Fruit fly (Drosophila melanogaster) whole organism, prepupa: Measurements from ENCODE around the gene CG33235.
A peak's percentile ranks its signal among the peaks of the same experiment; 100 is the strongest.

ENCODE experiments used
- Blimp-1 ChIP-seq: fragments of 200-800 bp; sonication (Bioruptor generic); optimal IDR thresholded peaks from 3 replicates; lab custom pipeline; 2017; ENCODE audit warnings: missing biosample characterization, missing genetic modification characterization, mild to moderate bottlenecking, moderate library complexity, missing genetic modification reagents
- CG10669 ChIP-seq: fragments of 200-800 bp; sonication (Bioruptor generic); optimal IDR thresholded peaks from 3 replicates; lab custom pipeline; 2018; ENCODE audit warnings: missing biosample characterization, mild to moderate bottlenecking, missing genetic modification characterization, moderate library complexity
- CG11294 ChIP-seq: fragments of 200-800 bp; sonication (Bioruptor generic); IDR thresholded peaks from 2 replicates; pipeline ENCODE4 v1.3.6; 2022; ENCODE audit warnings: missing biosample characterization, missing genetic modification characterization
- CG11902 ChIP-seq: fragments of 200-800 bp; sonication (Bioruptor generic); optimal IDR thresholded peaks from 3 replicates; lab custom pipeline; 2016; ENCODE audit warnings: missing biosample characterization, missing genetic modification characterization
- CG15336 ChIP-seq: fragments of 200-800 bp; sonication (Bioruptor generic); IDR thresholded peaks from 2 replicates; pipeline ENCODE4 v1.3.6; 2022; ENCODE audit warnings: missing biosample characterization, missing genetic modification characterization
- CG1621 ChIP-seq: fragments of 200-800 bp; sonication (Bioruptor generic); optimal IDR thresholded peaks from 3 replicates; lab custom pipeline; 2018; ENCODE audit warnings: missing biosample characterization, mild to moderate bottlenecking, missing genetic modification characterization
- CG16779 ChIP-seq: fragments of 200-800 bp; sonication (Bioruptor generic); optimal IDR thresholded peaks from 3 replicates; lab custom pipeline; 2017; ENCODE audit warnings: missing biosample characterization, mild to moderate bottlenecking, missing genetic modification characterization
- CG3032 ChIP-seq: fragments of 200-800 bp; optimal IDR thresholded peaks from 2 replicates; lab custom pipeline; 2019; ENCODE audit warnings: missing biosample characterization, mild to moderate bottlenecking, missing genetic modification characterization, moderate library complexity
- CG31627 ChIP-seq: fragments of 200-800 bp; sonication (Bioruptor generic); optimal IDR thresholded peaks from 3 replicates; lab custom pipeline; 2016; ENCODE audit warnings: missing biosample characterization, missing genetic modification characterization
- CG32006 ChIP-seq: fragments of 200-800 bp; sonication (Bioruptor generic); optimal IDR thresholded peaks from 3 replicates; lab custom pipeline; 2017; ENCODE audit warnings: missing biosample characterization, mild to moderate bottlenecking, missing genetic modification characterization
- CG34406 ChIP-seq: fragments of 200-800 bp; sonication (Bioruptor generic); optimal IDR thresholded peaks from 3 replicates; lab custom pipeline; 2016; ENCODE audit warnings: missing biosample characterization, missing genetic modification characterization
- CG3919 ChIP-seq: fragments of 200-800 bp; sonication (Bioruptor generic); optimal IDR thresholded peaks from 3 replicates; lab custom pipeline; 2016; ENCODE audit warnings: missing biosample characterization, missing genetic modification characterization
- CG4318 ChIP-seq: fragments of 200-800 bp; sonication (Bioruptor generic); optimal IDR thresholded peaks from 3 replicates; lab custom pipeline; 2017; ENCODE audit warnings: missing biosample characterization, mild to moderate bottlenecking, missing genetic modification characterization
- CG6163 ChIP-seq: fragments of 200-800 bp; sonication (Bioruptor generic); IDR thresholded peaks from 3 replicates; pipeline ENCODE4 v1.3.6; 2022; ENCODE audit warnings: missing biosample characterization, missing genetic modification characterization
- CG6276 ChIP-seq: fragments of 200-800 bp; sonication (Bioruptor generic); optimal IDR thresholded peaks from 2 replicates; lab custom pipeline; 2017; ENCODE audit warnings: missing biosample characterization, mild to moderate bottlenecking, missing genetic modification characterization
- CG6808 ChIP-seq: fragments of 200-800 bp; sonication (Bioruptor generic); optimal IDR thresholded peaks from 3 replicates; lab custom pipeline; 2017; ENCODE audit warnings: missing biosample characterization, missing genetic modification characterization, mild to moderate bottlenecking, moderate library complexity, missing genetic modification reagents
- CG7368 ChIP-seq: fragments of 200-800 bp; sonication (Bioruptor generic); optimal IDR thresholded peaks from 3 replicates; lab custom pipeline; 2016; ENCODE audit warnings: missing biosample characterization, missing genetic modification characterization
- CG8119 ChIP-seq: fragments of 200-800 bp; sonication (Bioruptor generic); IDR thresholded peaks from 3 replicates; pipeline ENCODE4 v1.3.6; 2022; ENCODE audit warnings: missing biosample characterization, missing genetic modification characterization
- CG8319 ChIP-seq: fragments of 200-800 bp; sonication (Bioruptor generic); optimal IDR thresholded peaks from 3 replicates; lab custom pipeline; 2016; ENCODE audit warnings: missing biosample characterization, missing genetic modification characterization
- CG8632 ChIP-seq: fragments of 200-800 bp; sonication (Bioruptor generic); optimal IDR thresholded peaks from 3 replicates; lab custom pipeline; 2016; ENCODE audit warnings: missing biosample characterization, missing genetic modification characterization
- CG9139 ChIP-seq: fragments of 200-800 bp; sonication (Bioruptor generic); optimal IDR thresholded peaks from 3 replicates; lab custom pipeline; 2017; ENCODE audit warnings: missing biosample characterization, mild to moderate bottlenecking, missing genetic modification characterization
- Eip75B ChIP-seq: fragments of 200-800 bp; sonication (Bioruptor generic); optimal IDR thresholded peaks from 3 replicates; lab custom pipeline; 2016; ENCODE audit warnings: missing biosample characterization, missing genetic modification characterization
- Eip78C ChIP-seq: fragments of 200-800 bp; sonication (Bioruptor generic); peaks from one replicate; lab custom pipeline; 2016; ENCODE audit warnings: missing biosample characterization, missing genetic modification characterization
- Eip93F ChIP-seq: fragments of 200-800 bp; sonication (Bioruptor generic); optimal IDR thresholded peaks from 2 replicates; lab custom pipeline; 2016; ENCODE audit warnings: missing biosample characterization, mild to moderate bottlenecking, missing genetic modification characterization
- Ets21C ChIP-seq: fragments of 200-800 bp; sonication (Bioruptor generic); optimal IDR thresholded peaks from 3 replicates; lab custom pipeline; 2016; ENCODE audit warnings: missing biosample characterization, missing genetic modification characterization
- Ets96B ChIP-seq: fragments of 200-800 bp; optimal IDR thresholded peaks from 2 replicates; lab custom pipeline; 2019; ENCODE audit warnings: missing biosample characterization, mild to moderate bottlenecking, missing genetic modification characterization, moderate library complexity
- Gug ChIP-seq: fragments of 200-800 bp; sonication (Bioruptor generic); IDR thresholded peaks from 2 replicates; pipeline ENCODE4 v1.3.6; 2022; ENCODE audit warnings: missing biosample characterization, missing genetic modification characterization
- Hr39 ChIP-seq: fragments of 200-800 bp; sonication (Bioruptor generic); optimal IDR thresholded peaks from 2 replicates; lab custom pipeline; 2016; ENCODE audit warnings: missing biosample characterization, missing genetic modification characterization
- Hr4 ChIP-seq: fragments of 200-800 bp; sonication (Bioruptor generic); optimal IDR thresholded peaks from 3 replicates; lab custom pipeline; 2016; ENCODE audit warnings: missing biosample characterization, missing genetic modification characterization
- Met ChIP-seq: fragments of 200-800 bp; sonication (Bioruptor generic); optimal IDR thresholded peaks from 3 replicates; lab custom pipeline; 2016; ENCODE audit warnings: missing biosample characterization, missing genetic modification characterization
- OdsH ChIP-seq: fragments of 200-800 bp; sonication (Bioruptor generic); optimal IDR thresholded peaks from 3 replicates; lab custom pipeline; 2016; ENCODE audit warnings: missing biosample characterization, missing genetic modification characterization
- Smox ChIP-seq: fragments of 200-800 bp; sonication (Bioruptor generic); optimal IDR thresholded peaks from 3 replicates; lab custom pipeline; 2016; ENCODE audit warnings: missing biosample characterization, missing genetic modification characterization
- Sox102F ChIP-seq: fragments of 200-800 bp; sonication (Bioruptor generic); optimal IDR thresholded peaks from 2 replicates; lab custom pipeline; 2016; ENCODE audit warnings: missing biosample characterization, mild to moderate bottlenecking, missing genetic modification characterization
- Sox15 ChIP-seq: fragments of 200-800 bp; sonication (Bioruptor generic); optimal IDR thresholded peaks from 3 replicates; lab custom pipeline; 2016; ENCODE audit warnings: missing biosample characterization, missing genetic modification characterization
- achi ChIP-seq: fragments of 200-800 bp; sonication (Bioruptor generic); optimal IDR thresholded peaks from 3 replicates; lab custom pipeline; 2016; ENCODE audit warnings: missing biosample characterization, missing genetic modification characterization
- cyc ChIP-seq: fragments of 200-800 bp; sonication (Bioruptor generic); optimal IDR thresholded peaks from 3 replicates; lab custom pipeline; 2016; ENCODE audit warnings: missing biosample characterization, missing genetic modification characterization
- dac ChIP-seq: fragments of 200-800 bp; sonication (Bioruptor generic); optimal IDR thresholded peaks from 2 replicates; lab custom pipeline; 2017; ENCODE audit warnings: missing biosample characterization, mild to moderate bottlenecking, missing genetic modification characterization
- eg ChIP-seq: fragments of 200-800 bp; sonication (Bioruptor generic); IDR thresholded peaks from 3 replicates; pipeline ENCODE4 v1.3.6; 2022; ENCODE audit warnings: missing biosample characterization, missing genetic modification characterization
- esn ChIP-seq: fragments of 200-800 bp; sonication (Bioruptor generic); optimal IDR thresholded peaks from 2 replicates; lab custom pipeline; 2016; ENCODE audit warnings: missing biosample characterization, mild to moderate bottlenecking, missing genetic modification characterization, moderate library complexity
- fd59A ChIP-seq: fragments of 200-800 bp; sonication (Bioruptor generic); optimal IDR thresholded peaks from 2 replicates; lab custom pipeline; 2017; ENCODE audit warnings: missing biosample characterization, mild to moderate bottlenecking, missing genetic modification characterization, missing genetic modification reagents
- fd85E ChIP-seq: fragments of 200-800 bp; sonication (Bioruptor generic); optimal IDR thresholded peaks from 3 replicates; lab custom pipeline; 2016; ENCODE audit warnings: missing biosample characterization, missing genetic modification characterization
- fkh ChIP-seq: fragments of 200-800 bp; sonication (Bioruptor generic); optimal IDR thresholded peaks from 3 replicates; lab custom pipeline; 2017; ENCODE audit warnings: missing biosample characterization, mild to moderate bottlenecking, missing genetic modification characterization, moderate library complexity
- lz ChIP-seq: fragments of 200-800 bp; sonication (Bioruptor generic); optimal IDR thresholded peaks from 3 replicates; lab custom pipeline; 2016; ENCODE audit warnings: missing biosample characterization, missing genetic modification characterization
- net ChIP-seq: fragments of 200-800 bp; sonication (Bioruptor generic); optimal IDR thresholded peaks from 3 replicates; lab custom pipeline; 2016; ENCODE audit warnings: missing biosample characterization, missing genetic modification characterization
- pdm3 ChIP-seq: fragments of 200-800 bp; sonication (Bioruptor generic); optimal IDR thresholded peaks from 3 replicates; lab custom pipeline; 2016; ENCODE audit warnings: missing biosample characterization, missing genetic modification characterization
- salr ChIP-seq, 2 experiments: fragments of 200-800 bp; sonication (Bioruptor generic); optimal IDR thresholded peaks; 3 replicates each; lab custom pipeline; 2016 to 2018; ENCODE audit warnings: missing biosample characterization in 2 of 2, missing genetic modification characterization in 2 of 2, mild to moderate bottlenecking in 1 of 2
- spab ChIP-seq: fragments of 200-800 bp; sonication (Bioruptor generic); optimal IDR thresholded peaks from 2 replicates; lab custom pipeline; 2017; ENCODE audit warnings: missing biosample characterization, mild to moderate bottlenecking, missing genetic modification characterization, missing genetic modification reagents
- ss ChIP-seq, 2 experiments: fragments of 200-800 bp; sonication (Bioruptor generic); optimal IDR thresholded peaks; 2 replicates in 1 of 2; 3 replicates in 1 of 2; lab custom pipeline; 2017 to 2018; ENCODE audit warnings: mild to moderate bottlenecking in 2 of 2, missing biosample characterization in 2 of 2, missing genetic modification characterization in 2 of 2, moderate library complexity in 1 of 2
- svp ChIP-seq: fragments of 200-800 bp; sonication (Bioruptor generic); peaks from one replicate; lab custom pipeline; 2016; ENCODE audit warnings: missing biosample characterization, missing genetic modification characterization
- topi ChIP-seq: fragments of 200-800 bp; sonication (Bioruptor generic); optimal IDR thresholded peaks from 3 replicates; lab custom pipeline; 2016; ENCODE audit warnings: missing biosample characterization, missing genetic modification characterization
- vri ChIP-seq: fragments of 200-800 bp; sonication (Bioruptor generic); optimal IDR thresholded peaks from 3 replicates; lab custom pipeline; 2016; ENCODE audit warnings: missing biosample characterization, mild to moderate bottlenecking, missing genetic modification characterization

The CG33235 gene

dm6 chrX:11449476-11450119, 41.8 kb downstream of the CG33235 start:
- TF ChIP-seq fd59A (GFP tag; lab: Kevin White, UChicago): no peak
- TF ChIP-seq CG7368 (GFP tag; lab: Kevin White, UChicago): peak; percentile 52
- peak; percentile 89 for TF ChIP-seq Eip78C (GFP tag; lab: Kevin White, UChicago)
- peak; percentile 31 for TF ChIP-seq CG3032 (tag; lab: Kevin White, UChicago)
- no peak for TF ChIP-seq ss (GFP tag; optimal IDR thresholded peaks at IDR 0.05; lab: Kevin White, UChicago)
- peak; percentile 49 for TF ChIP-seq CG10669
- TF ChIP-seq svp (GFP tag; lab: Kevin White, UChicago): peak; percentile 93
- TF ChIP-seq Ets96B (tag; lab: Kevin White, UChicago): peak; percentile 2
- peak; percentile 73 for TF ChIP-seq CG3919
- TF ChIP-seq Hr39: peak; percentile 92
- TF ChIP-seq Eip93F: peak; percentile 77
- no peak for TF ChIP-seq CG9139 (GFP tag; lab: Kevin White, UChicago)
- peak; percentile 66 for TF ChIP-seq CG34406
- peak; percentile 73 for TF ChIP-seq vri (GFP tag; lab: Kevin White, UChicago)
- peak; percentile 89 for TF ChIP-seq cyc (GFP tag; lab: Kevin White, UChicago)
- TF ChIP-seq Ets21C: peak; percentile 80
- TF ChIP-seq eg: peak; percentile 76
- TF ChIP-seq CG15336 (GFP tag; lab: Robert Waterston, UW): peak; percentile 70
- TF ChIP-seq Met: peak; percentile 88
- no peak for TF ChIP-seq CG16779 (tag; lab: Kevin White, UChicago)
- TF ChIP-seq fd85E (GFP tag; lab: Kevin White, UChicago): no peak
- TF ChIP-seq CG11902 (GFP tag; lab: Kevin White, UChicago): peak; percentile 74
- peak; percentile 86 for TF ChIP-seq Smox
- peak; percentile 52 for TF ChIP-seq CG6276 (GFP tag; lab: Kevin White, UChicago)
- 0 out of 2 replicates have a peak, but pooled peaks have one; percentile 10 for TF ChIP-seq CG11294 (GFP tag; lab: Robert Waterston, UW)
- peak; percentile 9 for TF ChIP-seq CG1621 (tag; lab: Kevin White, UChicago)
- peak; percentile 62 for TF ChIP-seq CG8119 (GFP tag; lab: Robert Waterston, UW)
- TF ChIP-seq Blimp-1 (GFP tag; lab: Kevin White, UChicago): peak; percentile 61
- peak; percentile 70 for TF ChIP-seq pdm3
- TF ChIP-seq Sox102F (GFP tag; lab: Kevin White, UChicago): peak; percentile 85
- TF ChIP-seq salr (GFP tag; optimal IDR thresholded peaks at IDR 0.05; lab: Kevin White, UChicago): no peak
- TF ChIP-seq net (GFP tag; lab: Kevin White, UChicago): peak; percentile 61
- TF ChIP-seq OdsH: peak; percentile 57
- no peak for TF ChIP-seq spab (GFP tag; lab: Kevin White, UChicago)
- TF ChIP-seq fkh (GFP tag; lab: Kevin White, UChicago): peak; percentile 54
- peak; percentile 90 for TF ChIP-seq CG31627
- TF ChIP-seq CG6808 (GFP tag; lab: Kevin White, UChicago): peak; percentile 22
- TF ChIP-seq Hr4 (GFP tag; lab: Kevin White, UChicago): peak; percentile 64
- TF ChIP-seq CG8319: peak; percentile 38
- peak; percentile 56 for TF ChIP-seq Sox15 (GFP tag; lab: Kevin White, UChicago)
- TF ChIP-seq achi (GFP tag; lab: Kevin White, UChicago): peak; percentile 57
- TF ChIP-seq CG4318 (GFP tag; lab: Kevin White, UChicago): no peak
- peak; percentile 63 for TF ChIP-seq Eip75B (GFP tag; lab: Kevin White, UChicago)
- peak; percentile 87 for TF ChIP-seq lz (GFP tag; lab: Kevin White, UChicago)
- peak; percentile 80 for TF ChIP-seq CG6163 (GFP tag; lab: Robert Waterston, UW)
- TF ChIP-seq CG8632 (GFP tag; lab: Kevin White, UChicago): peak; percentile 58
- peak; percentile 49 for TF ChIP-seq CG32006
- TF ChIP-seq dac (GFP tag; lab: Kevin White, UChicago): no peak
- TF ChIP-seq Gug (GFP tag; lab: Robert Waterston, UW): peak; percentile 69
- TF ChIP-seq esn (GFP tag; lab: Kevin White, UChicago): peak; percentile 87
- TF ChIP-seq topi: peak; percentile 89
